Worm (Caenorhabditis elegans): ENCODE results near the gene F07H5.7.
A peak's percentile ranks its signal among the peaks of the same experiment; 100 is the strongest.

Gene F07H5.7

ce11 chrII:8742972-8743371 lies 51.0 kb downstream of the F07H5.7 start:
- no peak for TF ChIP-seq ztf-4 (tag; optimal IDR thresholded peaks at IDR 0.05)
- no peak for TF ChIP-seq lin-39 (tag; optimal IDR thresholded peaks at IDR 0.05)
- TF ChIP-seq aly-2 (tag; optimal IDR thresholded peaks at IDR 0.05): no peak
- no peak for TF ChIP-seq lsy-12 (tag; optimal IDR thresholded peaks at IDR 0.05)
- TF ChIP-seq lin-15B (tag; optimal IDR thresholded peaks at IDR 0.05): peak; percentile 21
- no peak for TF ChIP-seq egl-5 (tag; optimal IDR thresholded peaks at IDR 0.05)
- no peak for TF ChIP-seq nhr-76 (tag; optimal IDR thresholded peaks at IDR 0.05)
- TF ChIP-seq ceh-9 (tag; optimal IDR thresholded peaks at IDR 0.05): no peak
- no peak for TF ChIP-seq snpc-4 (tag; optimal IDR thresholded peaks at IDR 0.05)

All from whole organism, L3 larva.